Fruit fly (Drosophila melanogaster): ENCODE data around the gene Keap1.

The Keap1 gene

dm6 chr3R:17059100-17059810 is 20.5 kb downstream of the Keap1 start (continued):
- TF ChIP-seq HLHmδ (GFP tag; optimal IDR thresholded peaks at IDR 0.05) = no peak
- 0 out of 3 replicates have a peak, but pooled peaks have one; percentile 9 for TF ChIP-seq CG17361 (GFP tag; IDR thresholded peaks at IDR 0.05)
- TF ChIP-seq CG17328 (GFP tag; IDR thresholded peaks at IDR 0.05) = no peak
- TF ChIP-seq Camta (GFP tag; optimal IDR thresholded peaks at IDR 0.05) = peak; percentile 20
- 0 out of 2 replicates have a peak, but pooled peaks have one; percentile 17 for TF ChIP-seq E2f1 (GFP tag; IDR thresholded peaks at IDR 0.05)
- peak; percentile 3 for TF ChIP-seq CG11723 (GFP tag; optimal IDR thresholded peaks at IDR 0.05)
- TF ChIP-seq CG11456 (GFP tag; IDR thresholded peaks at IDR 0.05) = 0 out of 3 replicates have a peak, but pooled peaks have one; percentile 3
- peak; percentile 5 for TF ChIP-seq lbe (GFP tag; optimal IDR thresholded peaks at IDR 0.05)
- TF ChIP-seq jing (GFP tag; optimal IDR thresholded peaks at IDR 0.05) = no peak
- no peak for TF ChIP-seq CG15479 (GFP tag; optimal IDR thresholded peaks at IDR 0.05)
- TF ChIP-seq dimm (GFP tag; IDR thresholded peaks at IDR 0.05) = no peak
- TF ChIP-seq NC2α (GFP tag; optimal IDR thresholded peaks at IDR 0.05) = no peak
- TF ChIP-seq Mad (GFP tag; optimal IDR thresholded peaks at IDR 0.05) = peak; percentile 11
- no peak for TF ChIP-seq CG31441 (GFP tag; IDR thresholded peaks at IDR 0.05)
- TF ChIP-seq dmrt99B (tag; optimal IDR thresholded peaks at IDR 0.05) = peak; percentile 35
- peak; percentile 10 for TF ChIP-seq pnt (GFP tag; optimal IDR thresholded peaks at IDR 0.05)
- TF ChIP-seq dpn (GFP tag; optimal IDR thresholded peaks at IDR 0.05) = peak in 1 of 2 experiments; percentile 8
- TF ChIP-seq CG7839 (tag; optimal IDR thresholded peaks at IDR 0.05) = peak; percentile 10
- peak; percentile 25 for TF ChIP-seq CG18262 (tag; optimal IDR thresholded peaks at IDR 0.05)
- TF ChIP-seq CoRest (tag; optimal IDR thresholded peaks at IDR 0.05) = peak; percentile 8
- 0 out of 2 replicates have a peak, but pooled peaks have one; percentile 6 for TF ChIP-seq Ada2b (GFP tag; IDR thresholded peaks at IDR 0.05)
- TF ChIP-seq mam (GFP tag; optimal IDR thresholded peaks at IDR 0.05) = no peak
- TF ChIP-seq Hr51 (GFP tag; optimal IDR thresholded peaks at IDR 0.05) = peak in 1 of 2 experiments; percentile 37
- TF ChIP-seq br (optimal IDR thresholded peaks at IDR 0.05) = no peak
- peak; percentile 25 for TF ChIP-seq bcd (GFP tag; optimal IDR thresholded peaks at IDR 0.05)
- TF ChIP-seq CG7987 (GFP tag; optimal IDR thresholded peaks at IDR 0.05) = no peak
- no peak for TF ChIP-seq CG9817 (tag; optimal IDR thresholded peaks at IDR 0.05)
- TF ChIP-seq crp (GFP tag; optimal IDR thresholded peaks at IDR 0.05) = no peak
- no peak for TF ChIP-seq emc (GFP tag; optimal IDR thresholded peaks at IDR 0.05)
- TF ChIP-seq CG13296 (GFP tag; optimal IDR thresholded peaks at IDR 0.05) = no peak
- TF ChIP-seq fru (optimal IDR thresholded peaks at IDR 0.05) = no peak
- no peak for TF ChIP-seq Meics (GFP tag; optimal IDR thresholded peaks at IDR 0.05)
- peak; percentile 30 for TF ChIP-seq CG4424 (GFP tag; optimal IDR thresholded peaks at IDR 0.05)
- TF ChIP-seq nmo (GFP tag; optimal IDR thresholded peaks at IDR 0.05) = peak; percentile 52
- peak; percentile 28 for TF ChIP-seq CG8944 (GFP tag; optimal IDR thresholded peaks at IDR 0.05)
- TF ChIP-seq CG9932 (GFP tag; IDR thresholded peaks at IDR 0.05) = no peak
- no peak for TF ChIP-seq gcm (GFP tag; optimal IDR thresholded peaks at IDR 0.05)
- no peak for TF ChIP-seq CG14860 (GFP tag; IDR thresholded peaks at IDR 0.05; ENCODE audit: partially characterized antibody)
- TF ChIP-seq CG16863 (GFP tag; optimal IDR thresholded peaks at IDR 0.05) = no peak
- TF ChIP-seq lov (optimal IDR thresholded peaks at IDR 0.05) = no peak
- TF ChIP-seq lov (GFP tag; IDR thresholded peaks at IDR 0.05) = no peak
- peak; percentile 54 for TF ChIP-seq Sox102F (GFP tag; optimal IDR thresholded peaks at IDR 0.05)
- peak; percentile 11 for TF ChIP-seq tio (GFP tag; optimal IDR thresholded peaks at IDR 0.05)
- TF ChIP-seq fd64A (GFP tag; optimal IDR thresholded peaks at IDR 0.05) = peak; percentile 3
- no peak for TF ChIP-seq HLH4C (GFP tag; IDR thresholded peaks at IDR 0.05; ENCODE audit: partially characterized antibody)
- TF ChIP-seq CG2129 (GFP tag; IDR thresholded peaks at IDR 0.05; ENCODE audit: partially characterized antibody) = no peak
- TF ChIP-seq CG7928 (GFP tag; optimal IDR thresholded peaks at IDR 0.05) = no peak
- no peak for TF ChIP-seq Mrtf (GFP tag; IDR thresholded peaks at IDR 0.05)
- no peak for TF ChIP-seq HmgD (GFP tag; optimal IDR thresholded peaks at IDR 0.05)
- no peak for TF ChIP-seq CG2116 (GFP tag; optimal IDR thresholded peaks at IDR 0.05)

All from whole organism, embryonic.